Worm (Caenorhabditis elegans) whole organism, young adult: ENCODE measurements around the gene str-220.

Experiments used
- B0336.3 ChIP-seq: fragments of 200-800 bp; sonication (Bioruptor generic); IDR thresholded peaks from 2 replicates; pipeline ENCODE4 v1.3.6; 2022; ENCODE audit warnings: missing genetic modification characterization, missing compliant biosample characterization
- Y95B8A.8 ChIP-seq: fragments of 200-800 bp; sonication (Bioruptor generic); IDR thresholded peaks from 2 replicates; pipeline ENCODE4 v1.3.6; 2022; ENCODE audit warnings: missing genetic modification reagents, missing genetic modification characterization, missing compliant biosample characterization
- athp-1 ChIP-seq: sonication (generic microtip); optimal IDR thresholded peaks from 2 replicates; lab custom pipeline; 2017; ENCODE audit warnings: mild to moderate bottlenecking, missing genetic modification characterization, missing compliant biosample characterization
- bed-1 ChIP-seq: fragments of 200-800 bp; sonication (Bioruptor generic); IDR thresholded peaks from 2 replicates; pipeline ENCODE4 v1.3.6; 2022; ENCODE audit warnings: missing genetic modification reagents, missing genetic modification characterization, missing compliant biosample characterization
- ceh-27 ChIP-seq: fragments of 200-800 bp; sonication (Bioruptor generic); optimal IDR thresholded peaks from 2 replicates; lab custom pipeline; 2018; ENCODE audit warnings: mild to moderate bottlenecking, missing genetic modification characterization, moderate library complexity, missing compliant biosample characterization
- him-1 ChIP-seq: sonication (generic microtip); optimal IDR thresholded peaks from 2 replicates; lab custom pipeline; 2016; ENCODE audit warnings: missing genotype, missing genetic modification reagents, missing genetic modification characterization, missing compliant biosample characterization
- lin-54 ChIP-seq: fragments of 200-800 bp; sonication (Bioruptor generic); optimal IDR thresholded peaks from 2 replicates; lab custom pipeline; 2018; ENCODE audit warnings: mild to moderate bottlenecking, missing genetic modification characterization, missing compliant biosample characterization
- madf-8 ChIP-seq: fragments of 200-800 bp; sonication (Bioruptor generic); conservative IDR thresholded peaks from 2 replicates; pipeline ENCODE4 v1.3.6; 2022; ENCODE audit warnings: missing genetic modification reagents, missing genetic modification characterization, missing compliant biosample characterization
- mcd-1 ChIP-seq: fragments of 200-800 bp; sonication (Bioruptor generic); IDR thresholded peaks from 2 replicates; pipeline ENCODE4 v1.3.6; 2022; ENCODE audit warnings: missing genetic modification reagents, missing genetic modification characterization, missing compliant biosample characterization
- snpc-4 ChIP-seq, 5 experiments: fragments of 150-350 bp in 1 of 5; sonication (generic microtip) in 4 of 5; optimal IDR thresholded peaks; 2 replicates each; lab custom pipeline; 2014 to 2018; ENCODE audit warnings: missing genetic modification characterization in 5 of 5, missing biosample characterization in 3 of 5, antibody characterized with exemption in 2 of 5, mild to moderate bottlenecking in 2 of 5, missing compliant biosample characterization in 2 of 5, missing genotype in 2 of 5, moderate library complexity in 2 of 5, missing genetic modification reagents in 1 of 5

- TF ChIP-seq athp-1 (tag; lab: Kevin White, UChicago) (no peak), snpc-4 (GFP tag; optimal IDR thresholded peaks at IDR 0.05; lab: Kevin White, UChicago) (no peak), snpc-4 (tag; optimal IDR thresholded peaks at IDR 0.05; lab: Kevin White, UChicago) (no peak), Y95B8A.8 (no peak), lin-54 (GFP tag; lab: Kevin White, UChicago) (no peak), him-1 (tag; lab: Kevin White, UChicago) (no peak), mcd-1 (GFP tag; lab: Robert Waterston, UW) (no peak), B0336.3 (GFP tag; lab: Robert Waterston, UW) (no peak), madf-8 (GFP tag; lab: Robert Waterston, UW) (no peak), ceh-27 (no peak), bed-1 (GFP tag; lab: Robert Waterston, UW) (no peak)
Observed at ce11 chrIV:7195734-7196133, 24.6 kb upstream of the str-220 start, which contains the start of gene best-16.
